Fruit fly (Drosophila melanogaster) whole organism, embryonic: ENCODE measurements around the gene CG43894.

Experiments used
- Aef1 ChIP-seq: fragments of 200-800 bp; sonication (Bioruptor generic); IDR thresholded peaks from 3 replicates; pipeline ENCODE4 v1.3.6; 2022; ENCODE audit warnings: missing biosample characterization, missing genetic modification characterization
- Atf-2 ChIP-seq: fragments of 200-800 bp; sonication (Bioruptor generic); optimal IDR thresholded peaks from 2 replicates; lab custom pipeline; 2016; ENCODE audit warnings: missing biosample characterization, missing genetic modification characterization
- Atf3 ChIP-seq: fragments of 200-800 bp; sonication (Bioruptor generic); optimal IDR thresholded peaks from 3 replicates; lab custom pipeline; 2016; ENCODE audit warnings: missing biosample characterization, missing genetic modification characterization
- BEAF-32 ChIP-seq: fragments of 200-800 bp; sonication (Bioruptor generic); optimal IDR thresholded peaks from 3 replicates; lab custom pipeline; 2017; ENCODE audit warnings: missing biosample characterization, missing genetic modification characterization, mild to moderate bottlenecking, moderate library complexity, missing genetic modification reagents
- BtbVII ChIP-seq: fragments of 200-800 bp; sonication (Bioruptor generic); optimal IDR thresholded peaks from 3 replicates; lab custom pipeline; 2017; ENCODE audit warnings: missing biosample characterization, mild to moderate bottlenecking, missing genetic modification characterization
- CG10274 ChIP-seq: fragments of 200-800 bp; sonication (Bioruptor generic); optimal IDR thresholded peaks from 3 replicates; lab custom pipeline; 2017; ENCODE audit warnings: missing biosample characterization, mild to moderate bottlenecking, missing genetic modification characterization
- CG12104 ChIP-seq: fragments of 200-800 bp; sonication (Bioruptor generic); optimal IDR thresholded peaks from 3 replicates; lab custom pipeline; 2016; ENCODE audit warnings: missing biosample characterization, missing genetic modification characterization
- CG12769 ChIP-seq: fragments of 200-800 bp; sonication (Bioruptor generic); optimal IDR thresholded peaks from 2 replicates; lab custom pipeline; 2019; ENCODE audit warnings: missing biosample characterization, mild to moderate bottlenecking, missing genetic modification characterization, moderate library complexity
- CG2875 ChIP-seq: fragments of 200-800 bp; sonication (Bioruptor generic); optimal IDR thresholded peaks from 2 replicates; lab custom pipeline; 2017; ENCODE audit warnings: missing biosample characterization, mild to moderate bottlenecking, missing genetic modification characterization, missing genetic modification reagents
- CG3065 ChIP-seq: fragments of 200-800 bp; sonication (Bioruptor generic); optimal IDR thresholded peaks from 2 replicates; lab custom pipeline; 2016; ENCODE audit warnings: missing biosample characterization, missing genetic modification characterization
- CG4328 ChIP-seq: fragments of 200-800 bp; sonication (Bioruptor generic); optimal IDR thresholded peaks from 3 replicates; lab custom pipeline; 2017; ENCODE audit warnings: missing biosample characterization, missing genetic modification reagents, missing genetic modification characterization
- CG6254 ChIP-seq: fragments of 200-800 bp; sonication (Bioruptor generic); optimal IDR thresholded peaks from 3 replicates; lab custom pipeline; 2017; ENCODE audit warnings: mild to moderate bottlenecking, missing biosample characterization, missing genetic modification reagents, missing genetic modification characterization
- CG7745 ChIP-seq: fragments of 200-800 bp; sonication (Bioruptor generic); optimal IDR thresholded peaks from 2 replicates; lab custom pipeline; 2018; ENCODE audit warnings: missing biosample characterization, mild to moderate bottlenecking, missing genetic modification characterization, moderate library complexity
- D19B ChIP-seq: fragments of 200-800 bp; sonication (Bioruptor generic); optimal IDR thresholded peaks from 2 replicates; lab custom pipeline; 2017; ENCODE audit warnings: missing biosample characterization, mild to moderate bottlenecking, missing genetic modification characterization
- Dip2 ChIP-seq: fragments of 200-800 bp; sonication (Bioruptor generic); IDR thresholded peaks from 2 replicates; pipeline ENCODE4 v1.3.6; 2022; ENCODE audit warnings: missing biosample characterization, missing genetic modification characterization
- Dll ChIP-seq: fragments of 200-800 bp; sonication (Bioruptor generic); IDR thresholded peaks from 4 replicates; pipeline ENCODE4 v1.3.6; 2022; ENCODE audit warnings: missing biosample characterization, missing genetic modification characterization; ENCODE audit not compliant: partially characterized antibody
- Elba2 ChIP-seq: fragments of 200-800 bp; sonication (Bioruptor generic); optimal IDR thresholded peaks from 3 replicates; lab custom pipeline; 2016; ENCODE audit warnings: missing biosample characterization, missing genetic modification characterization
- Ets65A ChIP-seq: fragments of 200-800 bp; sonication (Bioruptor generic); peaks from one replicate; lab custom pipeline; 2016; ENCODE audit warnings: missing biosample characterization, missing genetic modification characterization
- GATAe ChIP-seq: fragments of 200-800 bp; sonication (Bioruptor generic); conservative IDR thresholded peaks from 2 replicates; pipeline ENCODE4 v1.3.6; 2022; ENCODE audit warnings: missing biosample characterization, missing genetic modification characterization
- HLH54F ChIP-seq: fragments of 200-800 bp; sonication (Bioruptor generic); optimal IDR thresholded peaks from 3 replicates; lab custom pipeline; 2016; ENCODE audit warnings: missing biosample characterization, missing genetic modification characterization
- HLHmδ ChIP-seq: fragments of 200-800 bp; sonication (Bioruptor generic); optimal IDR thresholded peaks from 2 replicates; lab custom pipeline; 2018; ENCODE audit warnings: missing biosample characterization, mild to moderate bottlenecking, missing genetic modification characterization, moderate library complexity
- HmgZ ChIP-seq: fragments of 200-800 bp; sonication (Bioruptor generic); optimal IDR thresholded peaks from 2 replicates; lab custom pipeline; 2018; ENCODE audit warnings: missing biosample characterization, mild to moderate bottlenecking, missing genetic modification characterization
- NfI ChIP-seq: fragments of 200-800 bp; sonication (Bioruptor generic); optimal IDR thresholded peaks from 3 replicates; lab custom pipeline; 2018; ENCODE audit warnings: missing biosample characterization, mild to moderate bottlenecking, missing genetic modification characterization, moderate library complexity
- Pdp1 ChIP-seq, 2 experiments: fragments of 200-800 bp; sonication (Bioruptor generic); optimal IDR thresholded peaks; 3 replicates each; lab custom pipeline; 2016; ENCODE audit warnings: missing biosample characterization in 2 of 2, missing genetic modification characterization in 2 of 2, mild to moderate bottlenecking in 1 of 2, moderate library complexity in 1 of 2
- Taf1 ChIP-seq: fragments of 200-800 bp; sonication (Bioruptor generic); IDR thresholded peaks from 2 replicates; pipeline ENCODE4 v1.3.6; 2022; ENCODE audit warnings: missing biosample characterization, missing genetic modification characterization
- Usf ChIP-seq: fragments of 200-800 bp; sonication (Bioruptor generic); optimal IDR thresholded peaks from 2 replicates; lab custom pipeline; 2017; ENCODE audit warnings: missing genotype, missing biosample characterization, missing genetic modification characterization
- ase ChIP-seq: fragments of 200-800 bp; sonication (Bioruptor generic); IDR thresholded peaks from 3 replicates; pipeline ENCODE4 v1.3.6; 2022; ENCODE audit warnings: missing biosample characterization, missing genetic modification characterization
- bbx ChIP-seq: fragments of 200-800 bp; sonication (Bioruptor generic); IDR thresholded peaks from 2 replicates; pipeline ENCODE4 v1.3.6; 2022; ENCODE audit warnings: missing biosample characterization, missing genetic modification characterization; ENCODE audit not compliant: partially characterized antibody
- bowl ChIP-seq: fragments of 200-800 bp; sonication (Bioruptor generic); IDR thresholded peaks from 2 replicates; pipeline ENCODE4 v1.3.6; 2022; ENCODE audit warnings: missing biosample characterization, missing genetic modification characterization
- cwo ChIP-seq: fragments of 200-800 bp; sonication (Bioruptor generic); optimal IDR thresholded peaks from 3 replicates; lab custom pipeline; 2017; ENCODE audit warnings: missing biosample characterization, missing genetic modification characterization, mild to moderate bottlenecking, moderate library complexity, missing genetic modification reagents
- exex ChIP-seq: fragments of 200-800 bp; sonication (Bioruptor generic); optimal IDR thresholded peaks from 4 replicates; lab custom pipeline; 2018; ENCODE audit warnings: missing biosample characterization, mild to moderate bottlenecking, missing genetic modification characterization, moderate library complexity
- fd102C ChIP-seq: fragments of 200-800 bp; sonication (Bioruptor generic); optimal IDR thresholded peaks from 2 replicates; lab custom pipeline; 2018; ENCODE audit warnings: missing biosample characterization, mild to moderate bottlenecking, missing genetic modification characterization, moderate library complexity
- fd3F ChIP-seq: fragments of 200-800 bp; sonication (Bioruptor generic); optimal IDR thresholded peaks from 2 replicates; lab custom pipeline; 2018; ENCODE audit warnings: missing biosample characterization, mild to moderate bottlenecking, missing genetic modification characterization, moderate library complexity
- fru ChIP-seq: fragments of >200 bp; optimal IDR thresholded peaks from 2 replicates; lab custom pipeline; 2017
- ftz-f1 ChIP-seq: fragments of 200-800 bp; sonication (Bioruptor generic); optimal IDR thresholded peaks from 2 replicates; lab custom pipeline; 2016; ENCODE audit warnings: missing biosample characterization, missing genetic modification characterization
- gt ChIP-seq: fragments of 200-800 bp; sonication (Bioruptor generic); IDR thresholded peaks from 2 replicates; pipeline ENCODE4 v1.3.6; 2022; ENCODE audit warnings: missing biosample characterization, missing genetic modification characterization
- maf-S ChIP-seq: fragments of 200-800 bp; sonication (Bioruptor generic); optimal IDR thresholded peaks from 2 replicates; lab custom pipeline; 2016; ENCODE audit warnings: missing biosample characterization, missing genetic modification characterization
- nerfin-1 ChIP-seq: fragments of 200-800 bp; sonication (Bioruptor generic); optimal IDR thresholded peaks from 3 replicates; lab custom pipeline; 2019; ENCODE audit warnings: missing biosample characterization, mild to moderate bottlenecking, missing genetic modification characterization, moderate library complexity
- phol ChIP-seq: fragments of 200-800 bp; sonication (Bioruptor generic); optimal IDR thresholded peaks from 3 replicates; lab custom pipeline; 2018; ENCODE audit warnings: missing biosample characterization, mild to moderate bottlenecking, missing genetic modification characterization, moderate library complexity
- pnt ChIP-seq: fragments of 200-800 bp; sonication (Bioruptor generic); optimal IDR thresholded peaks from 3 replicates; lab custom pipeline; 2016; ENCODE audit warnings: missing biosample characterization, missing genetic modification characterization
- pros ChIP-seq: fragments of 200-800 bp; sonication (Bioruptor generic); optimal IDR thresholded peaks from 3 replicates; lab custom pipeline; 2019; ENCODE audit warnings: missing biosample characterization, mild to moderate bottlenecking, missing genetic modification characterization, moderate library complexity
- ranshi ChIP-seq: fragments of 200-800 bp; sonication (Bioruptor generic); IDR thresholded peaks from 2 replicates; pipeline ENCODE4 v1.3.6; 2022; ENCODE audit warnings: missing biosample characterization, missing genetic modification characterization
- ro ChIP-seq: fragments of 200-800 bp; sonication (Bioruptor generic); IDR thresholded peaks from 2 replicates; pipeline ENCODE4 v1.3.6; 2022; ENCODE audit warnings: missing biosample characterization, missing genetic modification characterization
- scrt ChIP-seq: fragments of 200-800 bp; sonication (Bioruptor generic); optimal IDR thresholded peaks from 2 replicates; lab custom pipeline; 2018; ENCODE audit warnings: missing biosample characterization, mild to moderate bottlenecking, missing genetic modification characterization, moderate library complexity
- seq ChIP-seq: fragments of 200-800 bp; sonication (Bioruptor generic); IDR thresholded peaks from 2 replicates; pipeline ENCODE4 v1.3.6; 2022; ENCODE audit warnings: missing biosample characterization, missing genetic modification characterization
- ssp ChIP-seq: fragments of 200-800 bp; sonication (Bioruptor generic); IDR thresholded peaks from 2 replicates; pipeline ENCODE4 v1.3.6; 2022; ENCODE audit warnings: missing biosample characterization, missing genetic modification characterization
- vvl ChIP-seq: fragments of 200-800 bp; sonication (Bioruptor generic); IDR thresholded peaks from 2 replicates; pipeline ENCODE4 v1.3.6; 2022; ENCODE audit warnings: missing biosample characterization, missing genetic modification characterization
- wek ChIP-seq: fragments of 200-800 bp; sonication (Bioruptor generic); optimal IDR thresholded peaks from 3 replicates; lab custom pipeline; 2018; ENCODE audit warnings: missing biosample characterization, mild to moderate bottlenecking, missing genetic modification characterization, moderate library complexity
- z ChIP-seq: fragments of 200-800 bp; sonication (Bioruptor generic); IDR thresholded peaks from 3 replicates; pipeline ENCODE4 v1.3.6; 2022; ENCODE audit warnings: missing biosample characterization, missing genetic modification characterization

The CG43894 gene

DNA sequence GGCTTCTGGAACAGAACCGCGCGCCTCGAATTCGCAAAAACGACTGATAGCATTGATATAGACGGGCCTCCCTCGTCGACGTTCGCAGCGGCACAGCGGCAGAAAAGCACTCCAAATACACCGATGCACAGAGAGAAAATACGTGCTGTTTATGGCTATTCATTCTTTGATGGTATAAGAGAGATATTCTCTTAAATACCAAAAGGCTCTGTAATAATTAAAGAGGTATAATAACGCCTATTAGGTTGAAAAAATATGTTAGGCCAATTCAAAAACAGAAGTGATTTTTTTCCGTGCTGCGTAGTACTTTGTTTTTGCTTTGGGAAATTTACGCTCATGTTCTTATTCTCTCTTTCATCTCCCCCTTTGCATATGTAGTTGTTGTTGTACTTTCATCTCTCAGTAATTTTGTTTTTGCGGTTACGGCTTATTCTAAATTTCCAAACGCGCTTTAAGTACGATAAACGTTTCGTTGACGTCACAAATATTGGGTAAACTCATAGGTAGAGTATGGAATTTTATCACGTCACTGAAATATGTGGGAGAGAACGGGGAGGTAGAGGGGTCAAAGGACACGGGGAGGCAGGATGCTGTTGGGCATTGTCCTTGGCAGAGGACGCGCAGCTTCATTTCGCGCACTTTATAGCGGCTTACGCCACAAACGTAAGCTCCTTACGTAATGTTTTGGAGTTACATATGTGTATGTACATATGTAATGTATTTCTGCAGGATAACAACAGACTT is 46.3 kb upstream of the CG43894 start, which contains the start of gene nebu (continued):
- TF ChIP-seq Dip2 (GFP tag; lab: Robert Waterston, UW) (peak; percentile 69; the same call in 1 of the 2 replicates), Elba2 (GFP tag; lab: Kevin White, UChicago) (peak; percentile 51), fru (no peak), ranshi (GFP tag; lab: Robert Waterston, UW) (peak; percentile 96), fd102C (GFP tag; lab: Kevin White, UChicago) (peak; percentile 5), Pdp1 (GFP tag; optimal IDR thresholded peaks at IDR 0.05; lab: Kevin White, UChicago) (peak; percentile 92 to 97), exex (tag; lab: Kevin White, UChicago) (peak; percentile 83), CG6254 (peak; percentile 85), pnt (peak; percentile 94), ssp (no peak; the same call in 1 of the 2 replicates), Atf3 (GFP tag; lab: Kevin White, UChicago) (peak; percentile 87), Usf (GFP tag; lab: Kevin White, UChicago) (peak; percentile 92), Aef1 (GFP tag; lab: Robert Waterston, UW) (peak; percentile 97), ftz-f1 (GFP tag; lab: Kevin White, UChicago) (peak; percentile 72), CG12769 (tag; lab: Kevin White, UChicago) (peak; percentile 98), CG10274 (GFP tag; lab: Kevin White, UChicago) (peak; percentile 82), ro (peak; percentile 84; the same call in 1 of the 2 replicates), wek (GFP tag; lab: Kevin White, UChicago) (peak; percentile 80), phol (peak; percentile 86), vvl (GFP tag; lab: Robert Waterston, UW) (peak; percentile 98), nerfin-1 (tag; lab: Kevin White, UChicago) (peak; percentile 67), CG12104 (GFP tag; lab: Kevin White, UChicago) (peak; percentile 93), ase (GFP tag; lab: Robert Waterston, UW) (peak; percentile 94; the same call in 2 of the 3 replicates), D19B (GFP tag; lab: Kevin White, UChicago) (peak; percentile 89), bbx (GFP tag; lab: Robert Waterston, UW) (no peak), CG7745 (tag; lab: Kevin White, UChicago) (no peak), GATAe (GFP tag; lab: Robert Waterston, UW) (peak; percentile 88), maf-S (peak; percentile 96), HmgZ (tag; lab: Kevin White, UChicago) (peak; percentile 98), scrt (GFP tag; lab: Kevin White, UChicago) (peak; percentile 95), Taf1 (GFP tag; lab: Robert Waterston, UW) (peak; percentile 94), HLH54F (GFP tag; lab: Kevin White, UChicago) (peak; percentile 98), fd3F (GFP tag; lab: Kevin White, UChicago) (peak; percentile 96), gt (GFP tag; lab: Robert Waterston, UW) (no peak; the same call in none of the 2 replicates), BEAF-32 (GFP tag; lab: Kevin White, UChicago) (peak; percentile 14), HLHmδ (GFP tag; lab: Kevin White, UChicago) (no peak), CG3065 (GFP tag; lab: Kevin White, UChicago) (peak; percentile 81), Dll (GFP tag; lab: Robert Waterston, UW) (no peak), cwo (GFP tag; lab: Kevin White, UChicago) (peak; percentile 97), BtbVII (GFP tag; lab: Kevin White, UChicago) (peak; percentile 97), NfI (GFP tag; lab: Kevin White, UChicago) (peak; percentile 95), seq (peak; percentile 94), pros (GFP tag; lab: Kevin White, UChicago) (no peak), CG4328 (GFP tag; lab: Kevin White, UChicago) (peak; percentile 84), bowl (GFP tag; lab: Robert Waterston, UW) (peak; percentile 89), Ets65A (GFP tag; lab: Kevin White, UChicago) (peak; percentile 99), Atf-2 (GFP tag; lab: Kevin White, UChicago) (peak; percentile 92), CG2875 (GFP tag; lab: Kevin White, UChicago) (peak; percentile 82), z (GFP tag; lab: Robert Waterston, UW) (peak; percentile 64; the same call in 2 of the 3 replicates)
